Fruit fly (Drosophila melanogaster) whole organism, embryonic: ENCODE results near the gene CG5087.

ENCODE experiments used
- Bgb ChIP-seq: fragments of 200-800 bp; sonication (Bioruptor generic); IDR thresholded peaks from 2 replicates; pipeline ENCODE4 v1.3.6; 2022; ENCODE audit warnings: missing biosample characterization, missing genetic modification characterization; ENCODE audit not compliant: partially characterized antibody
- CG10267 ChIP-seq: fragments of 200-800 bp; sonication (Bioruptor generic); optimal IDR thresholded peaks from 2 replicates; lab custom pipeline; 2018; ENCODE audit warnings: missing biosample characterization, mild to moderate bottlenecking, missing genetic modification characterization, moderate library complexity
- CG10321 ChIP-seq: fragments of 200-800 bp; sonication (Bioruptor generic); IDR thresholded peaks from 2 replicates; pipeline ENCODE4 v1.3.6; 2022; ENCODE audit warnings: missing biosample characterization, missing genetic modification characterization
- CG14014 ChIP-seq: fragments of 200-800 bp; sonication (Bioruptor generic); IDR thresholded peaks from 2 replicates; pipeline ENCODE4 v1.3.6; 2022; ENCODE audit warnings: missing biosample characterization, missing genetic modification characterization
- CG14965 ChIP-seq: fragments of 200-800 bp; sonication (Bioruptor generic); optimal IDR thresholded peaks from 2 replicates; lab custom pipeline; 2016; ENCODE audit warnings: missing biosample characterization, missing genetic modification characterization, borderline replicate concordance
- CG16779 ChIP-seq: fragments of 200-800 bp; sonication (Bioruptor generic); IDR thresholded peaks from 2 replicates; pipeline ENCODE4 v1.3.6; 2022; ENCODE audit warnings: missing biosample characterization, missing genetic modification characterization
- CG17359 ChIP-seq: fragments of 200-800 bp; sonication (Bioruptor generic); optimal IDR thresholded peaks from 3 replicates; lab custom pipeline; 2018; ENCODE audit warnings: missing biosample characterization, mild to moderate bottlenecking, missing genetic modification characterization, moderate library complexity
- CG2678 ChIP-seq: fragments of 200-800 bp; sonication (Bioruptor generic); optimal IDR thresholded peaks from 3 replicates; lab custom pipeline; 2019; ENCODE audit warnings: missing biosample characterization, mild to moderate bottlenecking, missing genetic modification characterization, moderate library complexity
- CG30020 ChIP-seq: fragments of 200-800 bp; optimal IDR thresholded peaks from 2 replicates; lab custom pipeline; 2019; ENCODE audit warnings: missing biosample characterization, mild to moderate bottlenecking, missing genetic modification characterization, moderate library complexity
- CG6683 ChIP-seq: fragments of 200-800 bp; sonication (Bioruptor generic); optimal IDR thresholded peaks from 2 replicates; lab custom pipeline; 2017; ENCODE audit warnings: missing biosample characterization, mild to moderate bottlenecking, missing genetic modification characterization, missing genetic modification reagents
- CG6791 ChIP-seq: fragments of 200-800 bp; sonication (Bioruptor generic); IDR thresholded peaks from 3 replicates; pipeline ENCODE4 v1.3.6; 2022; ENCODE audit warnings: missing biosample characterization, missing genetic modification characterization; ENCODE audit not compliant: partially characterized antibody
- CG7839 ChIP-seq: fragments of 200-800 bp; sonication (Bioruptor generic); optimal IDR thresholded peaks from 3 replicates; lab custom pipeline; 2018; ENCODE audit warnings: missing biosample characterization, mild to moderate bottlenecking, missing genetic modification characterization, moderate library complexity
- CG8388 ChIP-seq: fragments of 200-800 bp; sonication (Bioruptor generic); optimal IDR thresholded peaks from 2 replicates; lab custom pipeline; 2019; ENCODE audit warnings: missing biosample characterization, mild to moderate bottlenecking, missing genetic modification characterization, moderate library complexity
- CG8944 ChIP-seq: fragments of 200-800 bp; sonication (Bioruptor generic); optimal IDR thresholded peaks from 3 replicates; lab custom pipeline; 2016; ENCODE audit warnings: missing biosample characterization, missing genetic modification characterization
- CoRest ChIP-seq: fragments of 200-800 bp; sonication (Bioruptor generic); optimal IDR thresholded peaks from 3 replicates; lab custom pipeline; 2018; ENCODE audit warnings: missing biosample characterization, mild to moderate bottlenecking, missing genetic modification characterization, moderate library complexity
- D ChIP-seq, 2 experiments: fragments of 200-800 bp in 1 of 2; fragments of >200 bp in 1 of 2; sonication (Bioruptor generic) in 1 of 2; optimal IDR thresholded peaks; 2 replicates in 1 of 2; 3 replicates in 1 of 2; lab custom pipeline; 2017; ENCODE audit warnings: mild to moderate bottlenecking in 1 of 2, missing biosample characterization in 1 of 2, missing genetic modification characterization in 1 of 2, missing genetic modification reagents in 1 of 2
- D19A ChIP-seq: fragments of 200-800 bp; optimal IDR thresholded peaks from 3 replicates; lab custom pipeline; 2019; ENCODE audit warnings: missing biosample characterization, mild to moderate bottlenecking, missing genetic modification characterization, moderate library complexity
- Deaf1 ChIP-seq: fragments of 200-800 bp; optimal IDR thresholded peaks from 3 replicates; lab custom pipeline; 2019; ENCODE audit warnings: missing biosample characterization, mild to moderate bottlenecking, missing genetic modification characterization, moderate library complexity
- Dek ChIP-seq: fragments of 200-800 bp; sonication (Bioruptor generic); optimal IDR thresholded peaks from 3 replicates; lab custom pipeline; 2019; ENCODE audit warnings: missing biosample characterization, mild to moderate bottlenecking, missing genetic modification characterization, moderate library complexity
- Dip3 ChIP-seq: fragments of 200-800 bp; sonication (Bioruptor generic); optimal IDR thresholded peaks from 3 replicates; lab custom pipeline; 2016; ENCODE audit warnings: missing biosample characterization, missing genetic modification characterization
- Dref ChIP-seq: fragments of 200-800 bp; sonication (Bioruptor generic); IDR thresholded peaks from 2 replicates; pipeline ENCODE4 v1.3.6; 2022; ENCODE audit warnings: missing biosample characterization, missing genetic modification characterization
- Hand ChIP-seq: fragments of 200-800 bp; sonication (Bioruptor generic); optimal IDR thresholded peaks from 2 replicates; lab custom pipeline; 2017; ENCODE audit warnings: mild to moderate bottlenecking, missing biosample characterization, missing genetic modification reagents, missing genetic modification characterization
- Hmx ChIP-seq: fragments of 200-800 bp; sonication (Bioruptor generic); optimal IDR thresholded peaks from 2 replicates; lab custom pipeline; 2016; ENCODE audit warnings: missing biosample characterization, missing genetic modification characterization
- Nf-YA ChIP-seq: fragments of 200-800 bp; sonication (Bioruptor generic); IDR thresholded peaks from 2 replicates; pipeline ENCODE4 v1.3.6; 2022; ENCODE audit warnings: missing biosample characterization, missing genetic modification characterization
- Nf-YC ChIP-seq: fragments of 200-800 bp; optimal IDR thresholded peaks from 3 replicates; lab custom pipeline; 2019; ENCODE audit warnings: missing biosample characterization, mild to moderate bottlenecking, missing genetic modification characterization, moderate library complexity
- PHDP ChIP-seq: fragments of 200-800 bp; sonication (Bioruptor generic); optimal IDR thresholded peaks from 3 replicates; lab custom pipeline; 2018; ENCODE audit warnings: missing biosample characterization, mild to moderate bottlenecking, missing genetic modification characterization, moderate library complexity
- Stat92E ChIP-seq, 3 experiments: fragments of >200 bp in 2 of 3; fragments of 200-800 bp in 1 of 3; sonication (Bioruptor generic) in 1 of 3; optimal IDR thresholded peaks; 2 replicates each; lab custom pipeline; 2017 to 2019; ENCODE audit warnings: missing biosample characterization in 3 of 3, missing genetic modification characterization in 3 of 3, mild to moderate bottlenecking in 1 of 3, moderate library complexity in 1 of 3
- al ChIP-seq: fragments of 200-800 bp; sonication (Bioruptor generic); IDR thresholded peaks from 2 replicates; pipeline ENCODE4 v1.3.6; 2022; ENCODE audit warnings: missing biosample characterization, missing genetic modification characterization
- aop ChIP-seq: fragments of 200-800 bp; sonication (Bioruptor generic); IDR thresholded peaks from 2 replicates; pipeline ENCODE4 v1.3.6; 2022; ENCODE audit warnings: missing biosample characterization, missing genetic modification characterization
- bbx ChIP-seq: fragments of 200-800 bp; sonication (Bioruptor generic); IDR thresholded peaks from 2 replicates; pipeline ENCODE4 v1.3.6; 2022; ENCODE audit warnings: missing biosample characterization, missing genetic modification characterization; ENCODE audit not compliant: partially characterized antibody
- cato ChIP-seq: fragments of 200-800 bp; sonication (Bioruptor generic); optimal IDR thresholded peaks from 2 replicates; lab custom pipeline; 2016; ENCODE audit warnings: missing biosample characterization, missing genetic modification characterization, borderline replicate concordance
- da ChIP-seq: fragments of 200-800 bp; sonication (Bioruptor generic); optimal IDR thresholded peaks from 2 replicates; lab custom pipeline; 2016; ENCODE audit warnings: missing biosample characterization, missing genetic modification characterization
- dan ChIP-seq: fragments of 200-800 bp; sonication (Bioruptor generic); IDR thresholded peaks from 2 replicates; pipeline ENCODE4 v1.3.6; 2022; ENCODE audit warnings: missing biosample characterization, missing genetic modification characterization
- disco-r ChIP-seq: fragments of 200-800 bp; sonication (Bioruptor generic); optimal IDR thresholded peaks from 2 replicates; lab custom pipeline; 2016; ENCODE audit warnings: missing biosample characterization, missing genetic modification characterization
- eve ChIP-seq, 2 experiments: fragments of >200 bp; optimal IDR thresholded peaks; 2 replicates each; lab custom pipeline; 2017; ENCODE audit warnings: missing biosample characterization in 2 of 2, missing genetic modification characterization in 2 of 2
- kni ChIP-seq: fragments of 200-800 bp; sonication (Bioruptor generic); optimal IDR thresholded peaks from 3 replicates; lab custom pipeline; 2017; ENCODE audit warnings: mild to moderate bottlenecking, missing biosample characterization, missing genetic modification reagents, missing genetic modification characterization
- lab ChIP-seq: fragments of 200-800 bp; sonication (Bioruptor generic); optimal IDR thresholded peaks from 3 replicates; lab custom pipeline; 2017; ENCODE audit warnings: missing biosample characterization, missing genetic modification characterization, mild to moderate bottlenecking, moderate library complexity, missing genetic modification reagents
- peb ChIP-seq: fragments of 200-800 bp; sonication (Bioruptor generic); IDR thresholded peaks from 2 replicates; pipeline ENCODE4 v1.3.6; 2022; ENCODE audit warnings: missing biosample characterization, missing genetic modification characterization
- rib ChIP-seq: fragments of 200-800 bp; sonication (Bioruptor generic); IDR thresholded peaks from 2 replicates; pipeline ENCODE4 v1.3.6; 2022; ENCODE audit warnings: missing biosample characterization, missing genetic modification characterization
- run ChIP-seq: fragments of 200-800 bp; sonication (Bioruptor generic); optimal IDR thresholded peaks from 3 replicates; lab custom pipeline; 2018; ENCODE audit warnings: missing biosample characterization, mild to moderate bottlenecking, missing genetic modification characterization
- sens ChIP-seq: fragments of 200-800 bp; sonication (Bioruptor generic); peaks from one replicate; lab custom pipeline; 2016; ENCODE audit warnings: missing biosample characterization, missing genetic modification characterization
- sima ChIP-seq: fragments of 200-800 bp; sonication (Bioruptor generic); optimal IDR thresholded peaks from 2 replicates; lab custom pipeline; 2016; ENCODE audit warnings: missing biosample characterization, missing genetic modification characterization
- tll ChIP-seq, 2 experiments: fragments of 200-800 bp in 1 of 2; fragments of >200 bp in 1 of 2; sonication (Bioruptor generic) in 1 of 2; optimal IDR thresholded peaks; 2 replicates each; lab custom pipeline; 2017 to 2019; ENCODE audit warnings: missing biosample characterization in 2 of 2, missing genetic modification characterization in 2 of 2, mild to moderate bottlenecking in 1 of 2, moderate library complexity in 1 of 2
- trh ChIP-seq: fragments of 200-800 bp; sonication (Bioruptor generic); optimal IDR thresholded peaks from 2 replicates; lab custom pipeline; 2016; ENCODE audit warnings: missing biosample characterization, missing genetic modification characterization
- twi ChIP-seq: fragments of 200-800 bp; optimal IDR thresholded peaks from 2 replicates; lab custom pipeline; 2019; ENCODE audit warnings: missing biosample characterization, mild to moderate bottlenecking, missing genetic modification characterization, moderate library complexity
- vfl ChIP-seq: fragments of 200-800 bp; sonication (Bioruptor generic); optimal IDR thresholded peaks from 2 replicates; lab custom pipeline; 2016; ENCODE audit warnings: missing biosample characterization, missing genetic modification characterization
- wek ChIP-seq: fragments of 200-800 bp; sonication (Bioruptor generic); optimal IDR thresholded peaks from 3 replicates; lab custom pipeline; 2018; ENCODE audit warnings: missing biosample characterization, mild to moderate bottlenecking, missing genetic modification characterization, moderate library complexity
- zen2 ChIP-seq: fragments of 200-800 bp; sonication (Bioruptor generic); IDR thresholded peaks from 3 replicates; pipeline ENCODE4 v1.3.6; 2022; ENCODE audit warnings: missing biosample characterization, missing genetic modification characterization; ENCODE audit not compliant: partially characterized antibody
- zfh1 ChIP-seq: fragments of 200-800 bp; sonication (Bioruptor generic); IDR thresholded peaks from 3 replicates; pipeline ENCODE4 v1.3.6; 2022; ENCODE audit warnings: missing biosample characterization, missing genetic modification characterization

The CG5087 gene

DNA sequence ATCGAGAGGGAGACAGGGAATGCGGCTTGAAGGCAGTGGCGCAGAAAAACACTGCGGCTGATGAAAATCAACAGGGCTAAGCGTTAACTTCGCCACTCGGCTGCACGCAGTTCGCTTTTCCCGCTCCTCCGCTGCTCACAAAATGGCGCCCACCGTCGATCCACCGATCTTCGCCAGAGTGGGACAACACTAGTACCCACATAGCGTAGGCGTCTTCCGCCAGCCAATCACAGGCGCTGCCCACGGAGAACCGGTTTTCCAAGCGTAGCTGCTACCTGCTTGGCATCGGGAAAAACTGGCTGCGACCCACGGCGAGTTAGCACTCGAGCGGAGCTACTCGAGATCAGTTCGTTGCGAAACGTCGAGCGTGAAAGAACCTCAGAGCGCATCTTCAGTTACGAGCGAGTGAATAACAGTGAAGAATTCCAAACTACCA lies 43.1 kb downstream of the CG5087 start, which contains the start of gene Doc1 (continued):
- TF ChIP-seq tll (GFP tag; optimal IDR thresholded peaks at IDR 0.05; lab: Kevin White, UChicago) (peak in 1 of 2 experiments; percentile 63), Hmx (GFP tag; lab: Kevin White, UChicago) (no peak), zfh1 (0 out of 3 replicates have a peak, but pooled peaks have one; percentile 16), Bgb (no peak), Stat92E (GFP tag; optimal IDR thresholded peaks at IDR 0.05; lab: Kevin White, UChicago) (peak in 1 of 3 experiments; percentile 27), Hand (GFP tag; lab: Kevin White, UChicago) (no peak), PHDP (tag; lab: Kevin White, UChicago) (no peak), CG2678 (tag; lab: Kevin White, UChicago) (no peak), CG16779 (GFP tag; lab: Robert Waterston, UW) (no peak), CG14014 (GFP tag; lab: Robert Waterston, UW) (no peak), peb (GFP tag; lab: Robert Waterston, UW) (no peak), lab (GFP tag; lab: Kevin White, UChicago) (no peak), cato (GFP tag; lab: Kevin White, UChicago) (no peak), zen2 (GFP tag; lab: Robert Waterston, UW) (0 out of 3 replicates have a peak, but pooled peaks have one; percentile 40), rib (no peak), CG30020 (tag; lab: Kevin White, UChicago) (no peak), Deaf1 (tag; lab: Kevin White, UChicago) (peak; percentile 65), CG6791 (GFP tag; lab: Robert Waterston, UW) (peak; percentile 61; the same call in 2 of the 3 replicates), eve (GFP tag; optimal IDR thresholded peaks at IDR 0.05; lab: Kevin White, UChicago) (no peak), CG6683 (GFP tag; lab: Kevin White, UChicago) (no peak), sens (GFP tag; lab: Kevin White, UChicago) (peak; percentile 54), twi (peak; percentile 11), Dek (tag; lab: Kevin White, UChicago) (no peak), wek (GFP tag; lab: Kevin White, UChicago) (no peak), CG7839 (no peak), Nf-YA (GFP tag; lab: Robert Waterston, UW) (peak; percentile 96), aop (GFP tag; lab: Robert Waterston, UW) (no peak), kni (GFP tag; lab: Kevin White, UChicago) (peak; percentile 89), CG14965 (no peak), al (GFP tag; lab: Robert Waterston, UW) (no peak), D (optimal IDR thresholded peaks at IDR 0.05; lab: Kevin White, UChicago) (peak; percentile 44), D (GFP tag; optimal IDR thresholded peaks at IDR 0.05; lab: Kevin White, UChicago) (no peak), D19A (tag; lab: Kevin White, UChicago) (no peak), CG10267 (tag; lab: Kevin White, UChicago) (no peak), bbx (peak; percentile 62), Nf-YC (tag; lab: Kevin White, UChicago) (peak; percentile 99), vfl (GFP tag; lab: Kevin White, UChicago) (peak; percentile 25), da (GFP tag; lab: Kevin White, UChicago) (no peak), dan (no peak), sima (no peak), CG8944 (no peak), disco-r (GFP tag; lab: Kevin White, UChicago) (no peak), CG8388 (GFP tag; lab: Kevin White, UChicago) (no peak), run (no peak), Dip3 (GFP tag; lab: Kevin White, UChicago) (no peak), CG17359 (no peak), trh (GFP tag; lab: Kevin White, UChicago) (no peak), CG10321 (GFP tag; lab: Robert Waterston, UW) (peak; percentile 96), Dref (GFP tag; lab: Robert Waterston, UW) (no peak), CoRest (peak; percentile 11)
